Fruit fly (Drosophila melanogaster) whole organism, embryonic: ENCODE data around the gene CG44355.
A peak's percentile ranks its signal among the peaks of the same experiment; 100 is the strongest.

Experiments used
- Awh ChIP-seq: fragments of 200-800 bp; sonication (Bioruptor generic); IDR thresholded peaks from 2 replicates; pipeline ENCODE4, ENCODE4 v1.3.6; 2022; ENCODE audit warnings: missing biosample characterization, missing genetic modification characterization
- Bgb ChIP-seq: fragments of 200-800 bp; sonication (Bioruptor generic); IDR thresholded peaks from 2 replicates; pipeline ENCODE4 v1.3.6; 2022; ENCODE audit warnings: missing biosample characterization, missing genetic modification characterization; ENCODE audit not compliant: partially characterized antibody
- BtbVII ChIP-seq: fragments of 200-800 bp; sonication (Bioruptor generic); optimal IDR thresholded peaks from 3 replicates; lab custom pipeline; 2017; ENCODE audit warnings: missing biosample characterization, mild to moderate bottlenecking, missing genetic modification characterization
- CG10462 ChIP-seq: fragments of 200-800 bp; sonication (Bioruptor generic); optimal IDR thresholded peaks from 2 replicates; lab custom pipeline; 2016; ENCODE audit warnings: missing biosample characterization, missing genetic modification characterization
- CG11696 ChIP-seq: fragments of 200-800 bp; sonication (Bioruptor generic); IDR thresholded peaks from 2 replicates; pipeline ENCODE4 v1.3.6; 2022; ENCODE audit warnings: missing biosample characterization, missing genetic modification characterization
- CG12299 ChIP-seq: fragments of 200-800 bp; sonication (Bioruptor generic); optimal IDR thresholded peaks from 2 replicates; lab custom pipeline; 2018; ENCODE audit warnings: missing biosample characterization, mild to moderate bottlenecking, missing genetic modification characterization
- CG14050 ChIP-seq: fragments of 200-800 bp; sonication (Bioruptor generic); IDR thresholded peaks from 3 replicates; pipeline ENCODE4 v1.3.6; 2022; ENCODE audit warnings: missing biosample characterization, missing genetic modification characterization
- CG14710 ChIP-seq: fragments of 200-800 bp; sonication (Bioruptor generic); optimal IDR thresholded peaks from 3 replicates; lab custom pipeline; 2019; ENCODE audit warnings: missing biosample characterization, mild to moderate bottlenecking, missing genetic modification characterization, moderate library complexity
- CG14965 ChIP-seq: fragments of 200-800 bp; sonication (Bioruptor generic); optimal IDR thresholded peaks from 2 replicates; lab custom pipeline; 2016; ENCODE audit warnings: missing biosample characterization, missing genetic modification characterization, borderline replicate concordance
- CG17568 ChIP-seq: fragments of 200-800 bp; sonication (Bioruptor generic); optimal IDR thresholded peaks from 2 replicates; lab custom pipeline; 2018; ENCODE audit warnings: missing biosample characterization, mild to moderate bottlenecking, missing genetic modification characterization, moderate library complexity
- CG32532 ChIP-seq: fragments of 200-800 bp; sonication (Bioruptor generic); IDR thresholded peaks from 2 replicates; pipeline ENCODE4 v1.3.6; 2022; ENCODE audit warnings: missing biosample characterization, missing genetic modification characterization
- CG4730 ChIP-seq: fragments of 200-800 bp; sonication (Bioruptor generic); IDR thresholded peaks from 2 replicates; pipeline ENCODE4 v1.3.6; 2022; ENCODE audit warnings: missing biosample characterization, missing genetic modification characterization
- CG5180 ChIP-seq: fragments of 200-800 bp; sonication (Bioruptor generic); optimal IDR thresholded peaks from 3 replicates; lab custom pipeline; 2017; ENCODE audit warnings: missing biosample characterization, missing genetic modification characterization, mild to moderate bottlenecking, moderate library complexity, missing genetic modification reagents
- CG5953 ChIP-seq: fragments of 200-800 bp; sonication (Bioruptor generic); IDR thresholded peaks from 2 replicates; pipeline ENCODE4 v1.3.6; 2022; ENCODE audit warnings: missing biosample characterization, missing genetic modification characterization
- CG6254 ChIP-seq: fragments of 200-800 bp; sonication (Bioruptor generic); optimal IDR thresholded peaks from 3 replicates; lab custom pipeline; 2017; ENCODE audit warnings: mild to moderate bottlenecking, missing biosample characterization, missing genetic modification reagents, missing genetic modification characterization
- CG6654 ChIP-seq: fragments of 200-800 bp; sonication (Bioruptor generic); optimal IDR thresholded peaks from 2 replicates; lab custom pipeline; 2017; ENCODE audit warnings: missing biosample characterization, mild to moderate bottlenecking, missing genetic modification characterization
- CG8924 ChIP-seq: fragments of 200-800 bp; optimal IDR thresholded peaks from 3 replicates; lab custom pipeline; 2019; ENCODE audit warnings: missing biosample characterization, mild to moderate bottlenecking, missing genetic modification characterization, moderate library complexity
- CG9437 ChIP-seq: fragments of 200-800 bp; sonication (Bioruptor generic); optimal IDR thresholded peaks from 2 replicates; lab custom pipeline; 2018; ENCODE audit warnings: missing biosample characterization, mild to moderate bottlenecking, missing genetic modification characterization
- CG9817 ChIP-seq: fragments of 200-800 bp; sonication (Bioruptor generic); optimal IDR thresholded peaks from 2 replicates; lab custom pipeline; 2018; ENCODE audit warnings: missing biosample characterization, mild to moderate bottlenecking, missing genetic modification characterization, moderate library complexity
- CG9876 ChIP-seq: fragments of 200-800 bp; sonication (Bioruptor generic); optimal IDR thresholded peaks from 2 replicates; lab custom pipeline; 2016; ENCODE audit warnings: missing biosample characterization, missing genetic modification characterization
- Camta ChIP-seq: fragments of 200-800 bp; sonication (Bioruptor generic); optimal IDR thresholded peaks from 2 replicates; lab custom pipeline; 2016; ENCODE audit warnings: missing biosample characterization, missing genetic modification characterization
- Dip2 ChIP-seq: fragments of 200-800 bp; sonication (Bioruptor generic); IDR thresholded peaks from 2 replicates; pipeline ENCODE4 v1.3.6; 2022; ENCODE audit warnings: missing biosample characterization, missing genetic modification characterization
- Fer1 ChIP-seq: fragments of 200-800 bp; sonication (Bioruptor generic); optimal IDR thresholded peaks from 2 replicates; lab custom pipeline; 2017; ENCODE audit warnings: missing biosample characterization, mild to moderate bottlenecking, missing genetic modification characterization
- Gsc ChIP-seq: fragments of 200-800 bp; sonication (Bioruptor generic); IDR thresholded peaks from 2 replicates; pipeline ENCODE4 v1.3.6; 2022; ENCODE audit warnings: missing biosample characterization, missing genetic modification characterization
- H15 ChIP-seq: fragments of 200-800 bp; sonication (Bioruptor generic); IDR thresholded peaks from 3 replicates; pipeline ENCODE4 v1.3.6; 2022; ENCODE audit warnings: missing biosample characterization, missing genetic modification characterization
- HLH3B ChIP-seq: fragments of 200-800 bp; sonication (Bioruptor generic); IDR thresholded peaks from 2 replicates; pipeline ENCODE4 v1.3.6; 2022; ENCODE audit warnings: missing biosample characterization, missing genetic modification characterization
- Hr39 ChIP-seq: fragments of >200 bp; optimal IDR thresholded peaks from 2 replicates; lab custom pipeline; 2017
- Hr78 ChIP-seq, 2 experiments: fragments of 200-800 bp in 1 of 2; fragments of >200 bp in 1 of 2; sonication (Bioruptor generic) in 1 of 2; optimal IDR thresholded peaks; 2 replicates each; lab custom pipeline; 2017 to 2019; ENCODE audit warnings: missing biosample characterization in 2 of 2, missing genetic modification characterization in 2 of 2, mild to moderate bottlenecking in 1 of 2, moderate library complexity in 1 of 2
- Lpt ChIP-seq: fragments of >200 bp; optimal IDR thresholded peaks from 2 replicates; lab custom pipeline; 2018; ENCODE audit warnings: missing biosample characterization, missing genetic modification characterization
- Med ChIP-seq: fragments of 200-800 bp; sonication (Bioruptor generic); peaks from one replicate; lab custom pipeline; 2016; ENCODE audit warnings: missing biosample characterization, missing genetic modification characterization, mild to moderate bottlenecking, inconsistent platforms, moderate library complexity
- Nf-YB ChIP-seq: fragments of 200-800 bp; sonication (Bioruptor generic); optimal IDR thresholded peaks from 3 replicates; lab custom pipeline; 2019; ENCODE audit warnings: missing biosample characterization, mild to moderate bottlenecking, missing genetic modification characterization, moderate library complexity
- Ptx1 ChIP-seq: fragments of 200-800 bp; sonication (Bioruptor generic); IDR thresholded peaks from 2 replicates; pipeline ENCODE4 v1.3.6; 2022; ENCODE audit warnings: missing biosample characterization, missing genetic modification characterization
- Rx ChIP-seq: fragments of 200-800 bp; sonication (Bioruptor generic); IDR thresholded peaks from 2 replicates; pipeline ENCODE4 v1.3.6; 2022; ENCODE audit warnings: missing biosample characterization, missing genetic modification characterization
- Sry-δ ChIP-seq: fragments of 200-800 bp; sonication (Bioruptor generic); optimal IDR thresholded peaks from 2 replicates; lab custom pipeline; 2016; ENCODE audit warnings: missing biosample characterization, missing genetic modification characterization
- Xbp1 ChIP-seq: fragments of 200-800 bp; sonication (Bioruptor generic); optimal IDR thresholded peaks from 3 replicates; lab custom pipeline; 2016; ENCODE audit warnings: missing biosample characterization, mild to moderate bottlenecking, missing genetic modification characterization
- ato ChIP-seq: fragments of 200-800 bp; sonication (Bioruptor generic); IDR thresholded peaks from 2 replicates; pipeline ENCODE4 v1.3.6; 2022; ENCODE audit warnings: missing biosample characterization, missing genetic modification characterization; ENCODE audit not compliant: partially characterized antibody
- btn ChIP-seq: fragments of 200-800 bp; sonication (Bioruptor generic); optimal IDR thresholded peaks from 2 replicates; lab custom pipeline; 2016; ENCODE audit warnings: missing biosample characterization, missing genetic modification characterization
- croc ChIP-seq: fragments of 200-800 bp; sonication (Bioruptor generic); conservative IDR thresholded peaks from 3 replicates; pipeline ENCODE4 v1.3.6; 2022; ENCODE audit warnings: missing biosample characterization, missing genetic modification characterization
- danr ChIP-seq: fragments of 200-800 bp; sonication (Bioruptor generic); IDR thresholded peaks from 2 replicates; pipeline ENCODE4 v1.3.6; 2022; ENCODE audit warnings: missing biosample characterization, missing genetic modification characterization
- disco-r ChIP-seq: fragments of 200-800 bp; sonication (Bioruptor generic); optimal IDR thresholded peaks from 2 replicates; lab custom pipeline; 2016; ENCODE audit warnings: missing biosample characterization, missing genetic modification characterization
- ftz-f1 ChIP-seq: fragments of 200-800 bp; sonication (Bioruptor generic); optimal IDR thresholded peaks from 2 replicates; lab custom pipeline; 2016; ENCODE audit warnings: missing biosample characterization, missing genetic modification characterization
- gce ChIP-seq: fragments of 200-800 bp; sonication (Bioruptor generic); IDR thresholded peaks from 3 replicates; pipeline ENCODE4 v1.3.6; 2022; ENCODE audit warnings: missing biosample characterization, missing genetic modification characterization
- grau ChIP-seq: fragments of 200-800 bp; optimal IDR thresholded peaks from 3 replicates; lab custom pipeline; 2019; ENCODE audit warnings: missing biosample characterization, mild to moderate bottlenecking, missing genetic modification characterization, moderate library complexity
- hth ChIP-seq: fragments of >200 bp; optimal IDR thresholded peaks from 2 replicates; lab custom pipeline; 2017; ENCODE audit warnings: inconsistent platforms
- ken ChIP-seq: fragments of 200-800 bp; sonication (Bioruptor generic); IDR thresholded peaks from 3 replicates; pipeline ENCODE4 v1.3.6; 2022; ENCODE audit warnings: missing biosample characterization, missing genetic modification characterization
- p53 ChIP-seq: fragments of 200-800 bp; sonication (Bioruptor generic); optimal IDR thresholded peaks from 2 replicates; lab custom pipeline; 2016; ENCODE audit warnings: missing biosample characterization, missing genetic modification characterization
- pnt ChIP-seq: fragments of 200-800 bp; sonication (Bioruptor generic); optimal IDR thresholded peaks from 3 replicates; lab custom pipeline; 2016; ENCODE audit warnings: missing biosample characterization, missing genetic modification characterization
- sima ChIP-seq: fragments of 200-800 bp; sonication (Bioruptor generic); optimal IDR thresholded peaks from 2 replicates; lab custom pipeline; 2016; ENCODE audit warnings: missing biosample characterization, missing genetic modification characterization
- slbo ChIP-seq: fragments of 200-800 bp; sonication (Bioruptor generic); IDR thresholded peaks from 2 replicates; pipeline ENCODE4 v1.3.6; 2022; ENCODE audit warnings: missing biosample characterization, missing genetic modification characterization
- wor ChIP-seq: fragments of 200-800 bp; sonication (Bioruptor generic); IDR thresholded peaks from 2 replicates; pipeline ENCODE4 v1.3.6; 2022; ENCODE audit warnings: missing biosample characterization, missing genetic modification characterization

The CG44355 gene

dm6 chr3L:12266343-12267287 is 44.0 kb upstream of the CG44355 start, which contains the start of gene app (continued):
- TF ChIP-seq Bgb (GFP tag; lab: Robert Waterston, UW) = peak; percentile 46; the same call in 1 of the 2 replicates
- peak; percentile 94 for TF ChIP-seq HLH3B (GFP tag; lab: Robert Waterston, UW)
- TF ChIP-seq ftz-f1 (GFP tag; lab: Kevin White, UChicago) = no peak
- TF ChIP-seq Awh = peak; percentile 89
- TF ChIP-seq Gsc (GFP tag; lab: Robert Waterston, UW) = no peak
- no peak for TF ChIP-seq ato (GFP tag; lab: Robert Waterston, UW)
- peak; percentile 95 for TF ChIP-seq ken (GFP tag; lab: Robert Waterston, UW)
- peak; percentile 53 for TF ChIP-seq Nf-YB (GFP tag; lab: Kevin White, UChicago)
- TF ChIP-seq disco-r (GFP tag; lab: Kevin White, UChicago) = peak; percentile 65
- peak; percentile 90 for TF ChIP-seq CG5953 (GFP tag; lab: Robert Waterston, UW)
- TF ChIP-seq CG11696 = peak; percentile 81
- peak; percentile 28 for TF ChIP-seq Sry-δ (GFP tag; lab: Kevin White, UChicago)
- TF ChIP-seq Rx (GFP tag; lab: Robert Waterston, UW) = peak; percentile 88
- TF ChIP-seq CG14965 (GFP tag; lab: Kevin White, UChicago) = peak; percentile 40
- peak; percentile 38 for TF ChIP-seq p53 (GFP tag; lab: Kevin White, UChicago)
- peak; percentile 75 for TF ChIP-seq CG8924
- TF ChIP-seq CG5180 = peak; percentile 69
- TF ChIP-seq wor (GFP tag; lab: Robert Waterston, UW) = peak; percentile 81
- TF ChIP-seq CG6654 (GFP tag; lab: Kevin White, UChicago) = peak; percentile 58
- TF ChIP-seq hth (lab: Kevin White, UChicago) = no peak
- peak; percentile 62 for TF ChIP-seq Camta (GFP tag; lab: Kevin White, UChicago)
- TF ChIP-seq croc (GFP tag; lab: Robert Waterston, UW) = peak; percentile 81
- TF ChIP-seq CG4730 = peak; percentile 84
- peak in 1 of 2 experiments; percentile 19 for TF ChIP-seq Hr78 (GFP tag; optimal IDR thresholded peaks at IDR 0.05; lab: Kevin White, UChicago)
- TF ChIP-seq slbo (GFP tag; lab: Robert Waterston, UW) = peak; percentile 90
- peak; percentile 91 for TF ChIP-seq CG9817 (tag; lab: Kevin White, UChicago)
- TF ChIP-seq btn = peak; percentile 47
- peak; percentile 86 for TF ChIP-seq gce (GFP tag; lab: Robert Waterston, UW)
- no peak for TF ChIP-seq Hr39 (lab: Kevin White, UChicago)
- peak; percentile 77 for TF ChIP-seq CG12299
- TF ChIP-seq H15 (GFP tag; lab: Robert Waterston, UW) = peak; percentile 89
- TF ChIP-seq CG14710 = peak; percentile 94
- TF ChIP-seq pnt (GFP tag; lab: Kevin White, UChicago) = peak; percentile 63
- peak; percentile 79 for TF ChIP-seq Xbp1
- peak; percentile 87 for TF ChIP-seq grau (tag; lab: Kevin White, UChicago)
- peak; percentile 88 for TF ChIP-seq CG14050 (GFP tag; lab: Robert Waterston, UW)
- peak; percentile 80 for TF ChIP-seq CG9437 (GFP tag; lab: Kevin White, UChicago)
- TF ChIP-seq Fer1 (GFP tag; lab: Kevin White, UChicago) = peak; percentile 88
- TF ChIP-seq Ptx1 (GFP tag; lab: Robert Waterston, UW) = peak; percentile 93
- TF ChIP-seq sima = no peak
- TF ChIP-seq CG6254 = peak; percentile 73
- TF ChIP-seq CG10462 (GFP tag; lab: Kevin White, UChicago) = peak; percentile 74
- peak; percentile 81 for TF ChIP-seq danr (GFP tag; lab: Robert Waterston, UW)
- peak; percentile 76 for TF ChIP-seq CG17568 (GFP tag; lab: Kevin White, UChicago)
- TF ChIP-seq Dip2 (GFP tag; lab: Robert Waterston, UW) = no peak
- peak; percentile 90 for TF ChIP-seq CG32532
- peak; percentile 80 for TF ChIP-seq BtbVII
- peak; percentile 31 for TF ChIP-seq CG9876 (GFP tag; lab: Kevin White, UChicago)
- TF ChIP-seq Med (GFP tag; lab: Kevin White, UChicago) = peak; percentile 97
- no peak for TF ChIP-seq Lpt (GFP tag; lab: Kevin White, UChicago)
